Worm (Caenorhabditis elegans): Measurements from ENCODE around the gene K09E9.3.

- no peak for TF ChIP-seq nhr-11 (tag; optimal IDR thresholded peaks at IDR 0.05)
- no peak for TF ChIP-seq skn-1 (tag; optimal IDR thresholded peaks at IDR 0.05)
- TF ChIP-seq R02D3.7 (tag; optimal IDR thresholded peaks at IDR 0.05) = no peak
- no peak for TF ChIP-seq lsy-2 (tag; optimal IDR thresholded peaks at IDR 0.05)
- TF ChIP-seq nhr-237 (tag; optimal IDR thresholded peaks at IDR 0.05) = no peak
- no peak for TF ChIP-seq ama-1 (optimal IDR thresholded peaks at IDR 0.05)
- no peak for TF ChIP-seq peb-1 (tag; optimal IDR thresholded peaks at IDR 0.05)
- TF ChIP-seq lin-13 (GFP tag; optimal IDR thresholded peaks at IDR 0.05) = no peak
- no peak for TF ChIP-seq unc-55 (GFP tag; optimal IDR thresholded peaks at IDR 0.05)
- TF ChIP-seq crh-2 (tag; optimal IDR thresholded peaks at IDR 0.05) = no peak
Measured at ce11 chrX:15628945-15629344, 15.3 kb upstream of the K09E9.3 start.
